Fruit fly (Drosophila melanogaster) Kc167 (cell line): ENCODE data around the gene slf.

ENCODE experiments used
- Myc ChIP-seq: fragments of >200 bp; optimal IDR thresholded peaks from 2 replicates; lab custom pipeline; 2017; ENCODE audit warnings: missing external identifiers
- h ChIP-seq: fragments of >200 bp; optimal IDR thresholded peaks from 3 replicates; lab custom pipeline; 2018; ENCODE audit warnings: missing external identifiers
- insv ChIP-seq: fragments of >200 bp; optimal IDR thresholded peaks from 3 replicates; lab custom pipeline; 2018; ENCODE audit warnings: missing external identifiers
- psq ChIP-seq: fragments of >200 bp; optimal IDR thresholded peaks from 2 replicates; lab custom pipeline; 2017; ENCODE audit warnings: missing external identifiers
- ttk ChIP-seq: sonication (Bioruptor generic); optimal IDR thresholded peaks from 2 replicates; lab custom pipeline; 2017; ENCODE audit warnings: missing external identifiers

DNA sequence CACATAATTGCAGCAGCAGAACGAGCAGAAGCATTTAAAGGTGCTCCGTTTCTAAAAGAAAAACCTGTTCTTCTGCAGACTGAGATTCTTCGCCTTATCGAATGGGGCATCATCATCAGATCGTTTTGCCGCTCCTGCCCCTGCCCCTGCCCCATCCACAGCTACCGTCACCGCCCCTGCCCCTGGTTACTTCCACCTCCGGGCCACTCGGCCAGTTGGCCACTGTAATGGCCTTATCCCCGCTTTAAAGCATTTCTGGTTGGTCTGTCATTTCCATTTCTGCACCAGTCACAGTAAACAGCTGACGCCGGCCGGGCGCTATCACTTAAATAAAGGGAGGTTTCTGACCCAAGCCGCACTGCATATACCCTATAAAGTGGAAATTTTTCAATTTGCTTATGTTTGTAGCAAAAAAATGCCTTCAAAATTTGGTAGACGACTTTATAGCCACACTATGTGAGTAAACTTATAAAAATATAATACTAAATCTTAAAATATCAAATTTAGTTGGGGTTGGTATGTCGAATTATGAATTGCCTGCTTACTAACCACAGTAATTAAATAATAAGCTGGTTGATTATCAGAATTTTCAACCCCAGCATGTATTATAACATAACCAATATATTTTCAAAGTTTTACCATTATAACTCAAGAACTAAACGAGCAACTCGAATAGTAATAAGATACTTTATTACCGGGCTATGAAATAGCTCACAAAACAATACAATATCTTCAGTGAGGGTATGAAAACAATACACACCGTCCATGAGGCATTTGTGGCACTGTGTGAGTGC, 9.2 kb upstream of the slf start:
- TF ChIP-seq insv (lab: Kevin White, UChicago) = no peak
- no peak for TF ChIP-seq h (lab: Kevin White, UChicago)
- no peak for TF ChIP-seq ttk (lab: Kevin White, UChicago)
- TF ChIP-seq Myc = no peak
- TF ChIP-seq psq (lab: Kevin White, UChicago) = no peak
